Fruit fly (Drosophila melanogaster): ENCODE measurements around the gene Wnk.
A peak's percentile ranks its signal among the peaks of the same experiment; 100 is the strongest.

Gene Wnk

dm6 chr3L:21604265-21604664 lies 49.5 kb upstream of the Wnk start (continued):
- TF ChIP-seq slou (GFP tag; optimal IDR thresholded peaks at IDR 0.05) (peak; percentile 1), insv (GFP tag; optimal IDR thresholded peaks at IDR 0.05) (peak in 1 of 2 experiments; percentile 62), Camta (GFP tag; optimal IDR thresholded peaks at IDR 0.05) (peak; percentile 66), psq (GFP tag; optimal IDR thresholded peaks at IDR 0.05) (peak; percentile 27), tna (GFP tag; IDR thresholded peaks at IDR 0.05; ENCODE audit: partially characterized antibody) (no peak), onecut (GFP tag; IDR thresholded peaks at IDR 0.05) (peak; percentile 46; the same call in 1 of the 2 replicates), Sin3A (optimal IDR thresholded peaks at IDR 0.05) (no peak), ranshi (GFP tag; IDR thresholded peaks at IDR 0.05) (peak; percentile 69), Rfx (GFP tag; IDR thresholded peaks at IDR 0.05) (peak; percentile 87), Lpt (GFP tag; optimal IDR thresholded peaks at IDR 0.05) (no peak), dan (GFP tag; IDR thresholded peaks at IDR 0.05) (no peak), schlank (tag; optimal IDR thresholded peaks at IDR 0.05) (no peak), Fer1 (GFP tag; optimal IDR thresholded peaks at IDR 0.05) (no peak), CG32532 (GFP tag; IDR thresholded peaks at IDR 0.05) (peak; percentile 83; the same call in 1 of the 2 replicates), dmrt11E (tag; optimal IDR thresholded peaks at IDR 0.05) (peak; percentile 31), Bgb (GFP tag; IDR thresholded peaks at IDR 0.05; ENCODE audit: partially characterized antibody) (peak; percentile 82), pita (GFP tag; optimal IDR thresholded peaks at IDR 0.05) (peak; percentile 50), CG14014 (GFP tag; IDR thresholded peaks at IDR 0.05) (0 out of 2 replicates have a peak, but pooled peaks have one; percentile 42), CG7963 (GFP tag; IDR thresholded peaks at IDR 0.05; ENCODE audit: partially characterized antibody) (no peak), CG11456 (GFP tag; IDR thresholded peaks at IDR 0.05) (peak; percentile 93), CG15073 (GFP tag; optimal IDR thresholded peaks at IDR 0.05) (no peak), ewg (GFP tag; optimal IDR thresholded peaks at IDR 0.05) (no peak), CG1792 (GFP tag; optimal IDR thresholded peaks at IDR 0.05) (peak; percentile 44), Ada2b (GFP tag; IDR thresholded peaks at IDR 0.05) (0 out of 2 replicates have a peak, but pooled peaks have one; percentile 16), Sox102F (GFP tag; optimal IDR thresholded peaks at IDR 0.05) (no peak), sisA (GFP tag; IDR thresholded peaks at IDR 0.05) (peak; percentile 74), HmgZ (tag; optimal IDR thresholded peaks at IDR 0.05) (peak; percentile 65), CG4282 (GFP tag; optimal IDR thresholded peaks at IDR 0.05) (peak; percentile 37), ci (GFP tag; IDR thresholded peaks at IDR 0.05) (peak; percentile 83), tll (GFP tag; optimal IDR thresholded peaks at IDR 0.05) (peak in 1 of 2 experiments; percentile 53), CG9876 (GFP tag; optimal IDR thresholded peaks at IDR 0.05) (peak; percentile 75), Xrp1 (GFP tag; IDR thresholded peaks at IDR 0.05) (peak; percentile 37; the same call in 1 of the 2 replicates), HmgD (GFP tag; optimal IDR thresholded peaks at IDR 0.05) (peak; percentile 94), zf30C (GFP tag; optimal IDR thresholded peaks at IDR 0.05) (peak; percentile 6), CG18764 (GFP tag; optimal IDR thresholded peaks at IDR 0.05) (peak; percentile 52), en (GFP tag; optimal IDR thresholded peaks at IDR 0.05) (peak; percentile 37), CG16863 (GFP tag; optimal IDR thresholded peaks at IDR 0.05) (peak; percentile 68), Aef1 (GFP tag; IDR thresholded peaks at IDR 0.05) (peak; percentile 55; the same call in 2 of the 3 replicates), prd (optimal IDR thresholded peaks at IDR 0.05) (no peak), prd (GFP tag; IDR thresholded peaks at IDR 0.05) (no peak; the same call in 1 of the 3 replicates), da (GFP tag; optimal IDR thresholded peaks at IDR 0.05) (peak; percentile 66), Dip2 (GFP tag; IDR thresholded peaks at IDR 0.05) (peak; percentile 99), Oaz (GFP tag; IDR thresholded peaks at IDR 0.05) (0 out of 2 replicates have a peak, but pooled peaks have one; percentile 11), hb (GFP tag; IDR thresholded peaks at IDR 0.05; ENCODE audit: partially characterized antibody) (0 out of 3 replicates have a peak, but pooled peaks have one; percentile 32), CG3163 (GFP tag; optimal IDR thresholded peaks at IDR 0.05) (peak; percentile 97), CG6254 (GFP tag; optimal IDR thresholded peaks at IDR 0.05) (no peak), sqz (GFP tag; optimal IDR thresholded peaks at IDR 0.05) (peak; percentile 66), pb (GFP tag; optimal IDR thresholded peaks at IDR 0.05) (peak; percentile 56), Atf3 (GFP tag; optimal IDR thresholded peaks at IDR 0.05) (peak; percentile 46), twi (tag; optimal IDR thresholded peaks at IDR 0.05) (no peak), gro (GFP tag; optimal IDR thresholded peaks at IDR 0.05) (no peak), PHDP (tag; optimal IDR thresholded peaks at IDR 0.05) (no peak)
